Fruit fly (Drosophila melanogaster): ENCODE results near the gene CG6276.
A peak's percentile ranks its signal among the peaks of the same experiment; 100 is the strongest.

The CG6276 gene

dm6 chr3R:15345198-15346017 lies 25.5 kb upstream of the CG6276 start (continued):
- TF ChIP-seq CG3281 (GFP tag; optimal IDR thresholded peaks at IDR 0.05) = no peak
- no peak for TF ChIP-seq CG8089 (GFP tag; optimal IDR thresholded peaks at IDR 0.05)
- no peak for TF ChIP-seq CG7271 (tag; optimal IDR thresholded peaks at IDR 0.05)
- no peak for TF ChIP-seq CG6175 (GFP tag; IDR thresholded peaks at IDR 0.05)
- TF ChIP-seq mld (GFP tag; IDR thresholded peaks at IDR 0.05; ENCODE audit: partially characterized antibody) = no peak
- peak in 1 of 2 experiments; percentile 5 for TF ChIP-seq Trl (optimal IDR thresholded peaks at IDR 0.05)
- TF ChIP-seq Trl (GFP tag; optimal IDR thresholded peaks at IDR 0.05) = no peak
- no peak for TF ChIP-seq Atf6 (GFP tag; IDR thresholded peaks at IDR 0.05)
- no peak for TF ChIP-seq B-H2 (GFP tag; optimal IDR thresholded peaks at IDR 0.05)
- no peak for TF ChIP-seq CG8924 (tag; optimal IDR thresholded peaks at IDR 0.05)
- TF ChIP-seq CG5180 (GFP tag; optimal IDR thresholded peaks at IDR 0.05) = peak; percentile 44
- TF ChIP-seq row (GFP tag; IDR thresholded peaks at IDR 0.05) = no peak; the same call in 2 of the 3 replicates
- TF ChIP-seq CG4730 (GFP tag; IDR thresholded peaks at IDR 0.05) = no peak
- TF ChIP-seq Dp (GFP tag; optimal IDR thresholded peaks at IDR 0.05) = no peak
- no peak for TF ChIP-seq ewg (GFP tag; optimal IDR thresholded peaks at IDR 0.05)
- peak; percentile 83 for TF ChIP-seq Elba2 (GFP tag; optimal IDR thresholded peaks at IDR 0.05)
- TF ChIP-seq Dip2 (GFP tag; IDR thresholded peaks at IDR 0.05) = no peak
- TF ChIP-seq ap (GFP tag; IDR thresholded peaks at IDR 0.05) = no peak
- no peak for TF ChIP-seq aop (GFP tag; IDR thresholded peaks at IDR 0.05)
- no peak for TF ChIP-seq CG34224 (GFP tag; IDR thresholded peaks at IDR 0.05; ENCODE audit: partially characterized antibody)
- TF ChIP-seq CG30431 (GFP tag; optimal IDR thresholded peaks at IDR 0.05) = no peak
- TF ChIP-seq NC2α (GFP tag; optimal IDR thresholded peaks at IDR 0.05) = no peak
- TF ChIP-seq Max (GFP tag; optimal IDR thresholded peaks at IDR 0.05) = no peak
- TF ChIP-seq nom (GFP tag; optimal IDR thresholded peaks at IDR 0.05) = no peak
- no peak for TF ChIP-seq Rfx (GFP tag; IDR thresholded peaks at IDR 0.05)
- TF ChIP-seq unpg (GFP tag; optimal IDR thresholded peaks at IDR 0.05) = no peak
- peak in 1 of 2 experiments; percentile 52 for TF ChIP-seq Pdp1 (GFP tag; optimal IDR thresholded peaks at IDR 0.05)
- no peak for TF ChIP-seq CG3726 (GFP tag; IDR thresholded peaks at IDR 0.05)
- no peak for TF ChIP-seq dysf (GFP tag; IDR thresholded peaks at IDR 0.05)
- no peak for TF ChIP-seq Side (GFP tag; optimal IDR thresholded peaks at IDR 0.05)
- TF ChIP-seq Mad (GFP tag; optimal IDR thresholded peaks at IDR 0.05) = no peak
- TF ChIP-seq CG4282 (GFP tag; optimal IDR thresholded peaks at IDR 0.05) = no peak

dm6 chr3R:15342926-15343685 lies 23.2 kb upstream of the CG6276 start, which contains the start of gene Nagk:
Gene Nagk (minus strand): TSS chr3R:15343256.
- TF ChIP-seq Trl (optimal IDR thresholded peaks at IDR 0.05) (no peak), Trl (GFP tag; optimal IDR thresholded peaks at IDR 0.05) (peak; percentile 37), odd (GFP tag; optimal IDR thresholded peaks at IDR 0.05) (peak; percentile 68), phol (tag; optimal IDR thresholded peaks at IDR 0.05) (peak; percentile 66), CG11247 (GFP tag; IDR thresholded peaks at IDR 0.05) (0 out of 2 replicates have a peak, but pooled peaks have one; percentile 5), corto (GFP tag; optimal IDR thresholded peaks at IDR 0.05) (no peak), fd3F (GFP tag; optimal IDR thresholded peaks at IDR 0.05) (peak; percentile 22), CG2120 (GFP tag; optimal IDR thresholded peaks at IDR 0.05) (peak; percentile 69), Doc3 (GFP tag; IDR thresholded peaks at IDR 0.05; ENCODE audit: partially characterized antibody) (no peak), CoRest (tag; optimal IDR thresholded peaks at IDR 0.05) (peak; percentile 77), CG12071 (GFP tag; optimal IDR thresholded peaks at IDR 0.05) (peak; percentile 4), BtbVII (GFP tag; optimal IDR thresholded peaks at IDR 0.05) (peak; percentile 65), CG2875 (GFP tag; optimal IDR thresholded peaks at IDR 0.05) (peak; percentile 27), CG1647 (GFP tag; optimal IDR thresholded peaks at IDR 0.05) (no peak), wdn (GFP tag; IDR thresholded peaks at IDR 0.05) (no peak), Kr (GFP tag; optimal IDR thresholded peaks at IDR 0.05) (no peak), CG13775 (GFP tag; optimal IDR thresholded peaks at IDR 0.05) (peak; percentile 79), CG3726 (GFP tag; IDR thresholded peaks at IDR 0.05) (no peak), CG6813 (GFP tag; optimal IDR thresholded peaks at IDR 0.05) (no peak)

Data from whole organism, embryonic.